Worm (Caenorhabditis elegans): ENCODE measurements around the gene C49F5.7.

ce11 chrX:11965663-11966304, 28.8 kb upstream of the C49F5.7 start, which contains the start of gene sams-1:
- TF ChIP-seq W03F9.2 (tag; optimal IDR thresholded peaks at IDR 0.05) (no peak), him-1 (tag; optimal IDR thresholded peaks at IDR 0.05) (no peak), dao-5 (tag; optimal IDR thresholded peaks at IDR 0.05) (no peak)

Data from whole organism, L4/young adult.